Fruit fly (Drosophila melanogaster) whole organism, embryonic: Measurements from ENCODE around the gene Tfb5.

Source experiments
- CG10267 ChIP-seq: fragments of 200-800 bp; sonication (Bioruptor generic); optimal IDR thresholded peaks from 2 replicates; lab custom pipeline; 2018; ENCODE audit warnings: missing biosample characterization, mild to moderate bottlenecking, missing genetic modification characterization, moderate library complexity
- CG11456 ChIP-seq: fragments of 200-800 bp; sonication (Bioruptor generic); IDR thresholded peaks from 3 replicates; pipeline ENCODE4 v1.3.6; 2022; ENCODE audit warnings: missing biosample characterization, missing genetic modification characterization
- CG12942 ChIP-seq: fragments of 200-800 bp; sonication (Bioruptor generic); optimal IDR thresholded peaks from 3 replicates; lab custom pipeline; 2016; ENCODE audit warnings: missing biosample characterization, missing genetic modification characterization
- CG14014 ChIP-seq: fragments of 200-800 bp; sonication (Bioruptor generic); IDR thresholded peaks from 2 replicates; pipeline ENCODE4 v1.3.6; 2022; ENCODE audit warnings: missing biosample characterization, missing genetic modification characterization
- CG14710 ChIP-seq: fragments of 200-800 bp; sonication (Bioruptor generic); optimal IDR thresholded peaks from 3 replicates; lab custom pipeline; 2019; ENCODE audit warnings: missing biosample characterization, mild to moderate bottlenecking, missing genetic modification characterization, moderate library complexity
- CG15696 ChIP-seq: fragments of 200-800 bp; sonication (Bioruptor generic); optimal IDR thresholded peaks from 2 replicates; lab custom pipeline; 2019; ENCODE audit warnings: missing biosample characterization, mild to moderate bottlenecking, missing genetic modification characterization, moderate library complexity
- CG1602 ChIP-seq: fragments of 200-800 bp; sonication (Bioruptor generic); optimal IDR thresholded peaks from 3 replicates; lab custom pipeline; 2016; ENCODE audit warnings: missing biosample characterization, missing genetic modification characterization
- CG16779 ChIP-seq: fragments of 200-800 bp; sonication (Bioruptor generic); IDR thresholded peaks from 2 replicates; pipeline ENCODE4 v1.3.6; 2022; ENCODE audit warnings: missing biosample characterization, missing genetic modification characterization
- CG16863 ChIP-seq: fragments of 200-800 bp; sonication (Bioruptor generic); optimal IDR thresholded peaks from 3 replicates; lab custom pipeline; 2016; ENCODE audit warnings: missing biosample characterization, missing genetic modification characterization
- CG17359 ChIP-seq: fragments of 200-800 bp; sonication (Bioruptor generic); optimal IDR thresholded peaks from 3 replicates; lab custom pipeline; 2018; ENCODE audit warnings: missing biosample characterization, mild to moderate bottlenecking, missing genetic modification characterization, moderate library complexity
- CG18599 ChIP-seq: fragments of 200-800 bp; sonication (Bioruptor generic); optimal IDR thresholded peaks from 3 replicates; lab custom pipeline; 2017; ENCODE audit warnings: missing biosample characterization, missing genetic modification characterization, mild to moderate bottlenecking, moderate library complexity, missing genetic modification reagents
- CG2129 ChIP-seq: fragments of 200-800 bp; sonication (Bioruptor generic); IDR thresholded peaks from 2 replicates; pipeline ENCODE4 v1.3.6; 2022; ENCODE audit warnings: missing biosample characterization, missing genetic modification characterization; ENCODE audit not compliant: partially characterized antibody
- CG30020 ChIP-seq: fragments of 200-800 bp; optimal IDR thresholded peaks from 2 replicates; lab custom pipeline; 2019; ENCODE audit warnings: missing biosample characterization, mild to moderate bottlenecking, missing genetic modification characterization, moderate library complexity
- CG3163 ChIP-seq: fragments of 200-800 bp; sonication (Bioruptor generic); optimal IDR thresholded peaks from 3 replicates; lab custom pipeline; 2016; ENCODE audit warnings: missing biosample characterization, missing genetic modification characterization
- CG33557 ChIP-seq: fragments of 200-800 bp; sonication (Bioruptor generic); optimal IDR thresholded peaks from 2 replicates; lab custom pipeline; 2019; ENCODE audit warnings: missing biosample characterization, mild to moderate bottlenecking, missing genetic modification characterization, moderate library complexity
- CG3838 ChIP-seq: fragments of 200-800 bp; sonication (Bioruptor generic); optimal IDR thresholded peaks from 3 replicates; lab custom pipeline; 2016; ENCODE audit warnings: missing biosample characterization, missing genetic modification characterization
- CG4424 ChIP-seq: fragments of 200-800 bp; sonication (Bioruptor generic); optimal IDR thresholded peaks from 3 replicates; lab custom pipeline; 2016; ENCODE audit warnings: missing biosample characterization, missing genetic modification characterization
- CG6689 ChIP-seq: fragments of 200-800 bp; sonication (Bioruptor generic); IDR thresholded peaks from 2 replicates; pipeline ENCODE4 v1.3.6; 2022; ENCODE audit warnings: missing biosample characterization, missing genetic modification characterization
- CG7556 ChIP-seq: fragments of 200-800 bp; sonication (Bioruptor generic); optimal IDR thresholded peaks from 2 replicates; lab custom pipeline; 2017; ENCODE audit warnings: missing biosample characterization, mild to moderate bottlenecking, missing genetic modification characterization
- CG7839 ChIP-seq: fragments of 200-800 bp; sonication (Bioruptor generic); optimal IDR thresholded peaks from 3 replicates; lab custom pipeline; 2018; ENCODE audit warnings: missing biosample characterization, mild to moderate bottlenecking, missing genetic modification characterization, moderate library complexity
- CG8290 ChIP-seq, 3 experiments: fragments of 200-800 bp; sonication (Bioruptor generic); optimal IDR thresholded peaks; 2 replicates each; lab custom pipeline; 2016 to 2019; ENCODE audit warnings: missing biosample characterization in 3 of 3, missing genetic modification characterization in 3 of 3, mild to moderate bottlenecking in 2 of 3, moderate library complexity in 1 of 3
- CG9817 ChIP-seq: fragments of 200-800 bp; sonication (Bioruptor generic); optimal IDR thresholded peaks from 2 replicates; lab custom pipeline; 2018; ENCODE audit warnings: missing biosample characterization, mild to moderate bottlenecking, missing genetic modification characterization, moderate library complexity
- CoRest ChIP-seq: fragments of 200-800 bp; sonication (Bioruptor generic); optimal IDR thresholded peaks from 3 replicates; lab custom pipeline; 2018; ENCODE audit warnings: missing biosample characterization, mild to moderate bottlenecking, missing genetic modification characterization, moderate library complexity
- E2f2 ChIP-seq: fragments of 200-800 bp; sonication (Bioruptor generic); IDR thresholded peaks from 2 replicates; pipeline ENCODE4 v1.3.6; 2022; ENCODE audit warnings: missing biosample characterization, missing genetic modification characterization
- GATAe ChIP-seq: fragments of 200-800 bp; sonication (Bioruptor generic); conservative IDR thresholded peaks from 2 replicates; pipeline ENCODE4 v1.3.6; 2022; ENCODE audit warnings: missing biosample characterization, missing genetic modification characterization
- Hr51 ChIP-seq, 2 experiments: fragments of 200-800 bp; sonication (Bioruptor generic); optimal IDR thresholded peaks; 2 replicates in 1 of 2; 3 replicates in 1 of 2; lab custom pipeline; 2016 to 2018; ENCODE audit warnings: missing biosample characterization in 2 of 2, missing genetic modification characterization in 2 of 2, mild to moderate bottlenecking in 1 of 2, moderate library complexity in 1 of 2
- Hr78 ChIP-seq, 2 experiments: fragments of 200-800 bp in 1 of 2; fragments of >200 bp in 1 of 2; sonication (Bioruptor generic) in 1 of 2; optimal IDR thresholded peaks; 2 replicates each; lab custom pipeline; 2017 to 2019; ENCODE audit warnings: missing biosample characterization in 2 of 2, missing genetic modification characterization in 2 of 2, mild to moderate bottlenecking in 1 of 2, moderate library complexity in 1 of 2
- Max ChIP-seq: fragments of 200-800 bp; sonication (Bioruptor generic); optimal IDR thresholded peaks from 2 replicates; lab custom pipeline; 2016; ENCODE audit warnings: missing biosample characterization, mild to moderate bottlenecking, missing genetic modification characterization
- Mrtf ChIP-seq: fragments of 200-800 bp; sonication (Bioruptor generic); IDR thresholded peaks from 3 replicates; pipeline ENCODE4 v1.3.6; 2022; ENCODE audit warnings: missing biosample characterization, missing genetic modification characterization
- Oli ChIP-seq: fragments of 200-800 bp; sonication (Bioruptor generic); optimal IDR thresholded peaks from 2 replicates; lab custom pipeline; 2018; ENCODE audit warnings: missing biosample characterization, mild to moderate bottlenecking, missing genetic modification characterization, moderate library complexity
- Ravus ChIP-seq: fragments of 200-800 bp; sonication (Bioruptor generic); IDR thresholded peaks from 2 replicates; pipeline ENCODE4 v1.3.6; 2022; ENCODE audit warnings: missing biosample characterization, missing genetic modification characterization
- Scr ChIP-seq: fragments of 200-800 bp; sonication (Bioruptor generic); IDR thresholded peaks from 2 replicates; pipeline ENCODE4 v1.3.6; 2022; ENCODE audit warnings: missing biosample characterization, missing genetic modification characterization; ENCODE audit not compliant: partially characterized antibody
- Sox100B ChIP-seq: fragments of 200-800 bp; sonication (Bioruptor generic); optimal IDR thresholded peaks from 3 replicates; lab custom pipeline; 2018; ENCODE audit warnings: missing biosample characterization, mild to moderate bottlenecking, missing genetic modification characterization
- Sox102F ChIP-seq: fragments of 200-800 bp; sonication (Bioruptor generic); optimal IDR thresholded peaks from 2 replicates; lab custom pipeline; 2018; ENCODE audit warnings: missing biosample characterization, mild to moderate bottlenecking, missing genetic modification characterization, moderate library complexity
- Spps ChIP-seq: fragments of 200-800 bp; sonication (Bioruptor generic); optimal IDR thresholded peaks from 2 replicates; lab custom pipeline; 2018; ENCODE audit warnings: missing biosample characterization, mild to moderate bottlenecking, missing genetic modification characterization
- Stat92E ChIP-seq, 3 experiments: fragments of >200 bp in 2 of 3; fragments of 200-800 bp in 1 of 3; sonication (Bioruptor generic) in 1 of 3; optimal IDR thresholded peaks; 2 replicates each; lab custom pipeline; 2017 to 2019; ENCODE audit warnings: missing biosample characterization in 3 of 3, missing genetic modification characterization in 3 of 3, mild to moderate bottlenecking in 1 of 3, moderate library complexity in 1 of 3
- Xrp1 ChIP-seq: fragments of 200-800 bp; sonication (Bioruptor generic); IDR thresholded peaks from 2 replicates; pipeline ENCODE4 v1.3.6; 2022; ENCODE audit warnings: missing biosample characterization, missing genetic modification characterization
- ab ChIP-seq: fragments of 200-800 bp; sonication (Bioruptor generic); optimal IDR thresholded peaks from 2 replicates; lab custom pipeline; 2016; ENCODE audit warnings: missing biosample characterization, missing genetic modification characterization
- caup ChIP-seq: fragments of 200-800 bp; sonication (Bioruptor generic); optimal IDR thresholded peaks from 3 replicates; lab custom pipeline; 2017; ENCODE audit warnings: missing biosample characterization, mild to moderate bottlenecking, missing genetic modification characterization, moderate library complexity; ENCODE audit not compliant: severe bottlenecking
- crp ChIP-seq, 2 experiments: fragments of 200-800 bp; sonication (Bioruptor generic); optimal IDR thresholded peaks; 2 replicates in 1 of 2; 3 replicates in 1 of 2; lab custom pipeline; 2017; ENCODE audit warnings: missing biosample characterization in 2 of 2, missing genetic modification characterization in 2 of 2, mild to moderate bottlenecking in 1 of 2, moderate library complexity in 1 of 2
- dati ChIP-seq: fragments of 200-800 bp; sonication (Bioruptor generic); IDR thresholded peaks from 2 replicates; pipeline ENCODE4 v1.3.6; 2022; ENCODE audit warnings: missing biosample characterization, missing genetic modification characterization
- fd64A ChIP-seq: fragments of 200-800 bp; sonication (Bioruptor generic); optimal IDR thresholded peaks from 3 replicates; lab custom pipeline; 2018; ENCODE audit warnings: missing biosample characterization, mild to moderate bottlenecking, missing genetic modification characterization
- gro ChIP-seq: fragments of 200-800 bp; sonication (Bioruptor generic); optimal IDR thresholded peaks from 2 replicates; lab custom pipeline; 2016; ENCODE audit warnings: missing biosample characterization, missing genetic modification characterization
- ken ChIP-seq: fragments of 200-800 bp; sonication (Bioruptor generic); IDR thresholded peaks from 3 replicates; pipeline ENCODE4 v1.3.6; 2022; ENCODE audit warnings: missing biosample characterization, missing genetic modification characterization
- lov ChIP-seq, 2 experiments: fragments of 200-800 bp in 1 of 2; fragments of >200 bp in 1 of 2; sonication (Bioruptor generic) in 1 of 2; IDR thresholded peaks in 1 of 2; optimal IDR thresholded peaks in 1 of 2; 2 replicates in 1 of 2; 3 replicates in 1 of 2; pipeline versions ENCODE4 v1.3.6 to Lab custom; 2017 to 2022; ENCODE audit warnings: missing biosample characterization in 1 of 2, missing genetic modification characterization in 1 of 2
- nmo ChIP-seq: fragments of 200-800 bp; sonication (Bioruptor generic); optimal IDR thresholded peaks from 2 replicates; lab custom pipeline; 2018; ENCODE audit warnings: missing biosample characterization, mild to moderate bottlenecking, missing genetic modification characterization, moderate library complexity
- p53 ChIP-seq: fragments of 200-800 bp; sonication (Bioruptor generic); optimal IDR thresholded peaks from 2 replicates; lab custom pipeline; 2016; ENCODE audit warnings: missing biosample characterization, missing genetic modification characterization

Gene Tfb5

DNA sequence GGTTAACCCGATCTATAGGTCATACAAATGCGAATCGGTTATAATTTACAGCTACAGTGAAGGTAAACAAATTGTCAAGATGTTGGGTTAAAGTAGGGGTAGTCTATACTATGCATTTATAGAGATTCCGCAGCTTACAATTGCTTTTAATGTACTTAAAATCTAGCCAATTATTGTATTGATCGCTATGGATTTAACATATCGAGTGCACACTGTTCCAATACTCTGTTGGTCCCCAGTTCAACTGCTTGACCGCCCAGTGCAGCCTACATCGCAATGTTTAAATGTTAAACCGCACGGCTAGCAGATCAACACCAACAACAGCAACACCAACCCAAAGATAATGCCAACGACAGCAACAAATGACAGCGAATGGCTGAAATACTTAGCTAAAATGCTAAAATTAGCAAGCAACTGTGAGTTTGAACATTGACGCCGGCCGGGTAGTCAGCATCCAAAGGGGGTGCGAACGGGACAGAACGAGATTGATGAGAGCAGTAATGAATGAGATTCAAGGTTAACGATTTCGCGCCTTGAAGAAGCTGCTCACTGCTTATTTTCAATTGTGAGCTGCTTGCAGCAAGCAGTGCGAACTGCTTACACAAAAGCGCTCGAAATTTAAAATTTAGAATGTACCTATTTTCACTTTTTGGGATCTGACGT lies 9.6 kb downstream of the Tfb5 start (continued):
- no peak for TF ChIP-seq caup (GFP tag; lab: Kevin White, UChicago)
- TF ChIP-seq CG16863 (GFP tag; lab: Kevin White, UChicago) = no peak
- no peak for TF ChIP-seq CG33557
- no peak for TF ChIP-seq Stat92E (GFP tag; optimal IDR thresholded peaks at IDR 0.05; lab: Kevin White, UChicago)
- no peak for TF ChIP-seq CG3163
- TF ChIP-seq Oli (tag; lab: Kevin White, UChicago) = no peak
- peak; percentile 12; the same call in 1 of the 2 replicates for TF ChIP-seq CG6689
- TF ChIP-seq Xrp1 (GFP tag; lab: Robert Waterston, UW) = peak; percentile 55
- TF ChIP-seq CG2129 (GFP tag; lab: Robert Waterston, UW) = no peak
- no peak for TF ChIP-seq CG1602 (GFP tag; lab: Kevin White, UChicago)
- no peak for TF ChIP-seq CG16779
- TF ChIP-seq lov (optimal IDR thresholded peaks at IDR 0.05; lab: Kevin White, UChicago) = no peak
- TF ChIP-seq lov (GFP tag; IDR thresholded peaks at IDR 0.05; lab: Robert Waterston, UW) = peak; percentile 73; the same call in 2 of the 3 replicates
- TF ChIP-seq CG10267 (tag; lab: Kevin White, UChicago) = no peak
- TF ChIP-seq gro (GFP tag; lab: Kevin White, UChicago) = no peak
- TF ChIP-seq CG12942 = no peak
- TF ChIP-seq CG7839 (tag; lab: Kevin White, UChicago) = no peak
- no peak for TF ChIP-seq p53 (GFP tag; lab: Kevin White, UChicago)
- peak; percentile 26; the same call in 2 of the 3 replicates for TF ChIP-seq Mrtf
- no peak for TF ChIP-seq Spps (tag; lab: Kevin White, UChicago)
- no peak for TF ChIP-seq CG30020 (tag; lab: Kevin White, UChicago)
- TF ChIP-seq CG9817 (tag; lab: Kevin White, UChicago) = no peak
- peak; percentile 28; the same call in 1 of the 3 replicates for TF ChIP-seq ken (GFP tag; lab: Robert Waterston, UW)
- TF ChIP-seq E2f2 (GFP tag; lab: Robert Waterston, UW) = peak; percentile 94
- no peak; the same call in 1 of the 2 replicates for TF ChIP-seq Ravus (GFP tag; lab: Robert Waterston, UW)
- TF ChIP-seq CG7556 (GFP tag; lab: Kevin White, UChicago) = no peak
- no peak for TF ChIP-seq CG18599
- no peak for TF ChIP-seq CG14710 (tag; lab: Kevin White, UChicago)
- TF ChIP-seq CG14014 (GFP tag; lab: Robert Waterston, UW) = peak; percentile 52
- TF ChIP-seq Max (GFP tag; lab: Kevin White, UChicago) = no peak
- no peak; the same call in 1 of the 2 replicates for TF ChIP-seq Scr
- peak; percentile 68; the same call in 2 of the 3 replicates for TF ChIP-seq CG11456 (GFP tag; lab: Robert Waterston, UW)
- no peak for TF ChIP-seq ab (GFP tag; lab: Kevin White, UChicago)
- TF ChIP-seq CG4424 (GFP tag; lab: Kevin White, UChicago) = no peak
- no peak for TF ChIP-seq CG3838 (GFP tag; lab: Kevin White, UChicago)
- peak; percentile 2 for TF ChIP-seq nmo (GFP tag; lab: Kevin White, UChicago)
- peak; percentile 89 for TF ChIP-seq CG8290 (GFP tag; optimal IDR thresholded peaks at IDR 0.05; lab: Kevin White, UChicago)
- peak; percentile 2 to 81 for TF ChIP-seq CG8290 (tag; optimal IDR thresholded peaks at IDR 0.05; lab: Kevin White, UChicago)
- TF ChIP-seq GATAe (GFP tag; lab: Robert Waterston, UW) = no peak; the same call in 1 of the 2 replicates
- no peak for TF ChIP-seq Sox102F (GFP tag; lab: Kevin White, UChicago)
- TF ChIP-seq CoRest (tag; lab: Kevin White, UChicago) = peak; percentile 3
- no peak for TF ChIP-seq crp (GFP tag; optimal IDR thresholded peaks at IDR 0.05; lab: Kevin White, UChicago)
- no peak for TF ChIP-seq Sox100B (GFP tag; lab: Kevin White, UChicago)
- TF ChIP-seq CG15696 (tag; lab: Kevin White, UChicago) = no peak
- TF ChIP-seq dati (GFP tag; lab: Robert Waterston, UW) = no peak
- TF ChIP-seq CG17359 (tag; lab: Kevin White, UChicago) = no peak
- TF ChIP-seq Hr51 (GFP tag; optimal IDR thresholded peaks at IDR 0.05; lab: Kevin White, UChicago) = no peak
- TF ChIP-seq fd64A (GFP tag; lab: Kevin White, UChicago) = no peak
- peak in 1 of 2 experiments; percentile 71 for TF ChIP-seq Hr78 (GFP tag; optimal IDR thresholded peaks at IDR 0.05; lab: Kevin White, UChicago)
